Worm (Caenorhabditis elegans) whole organism, L3 larva: Measurements from ENCODE around the gene srbc-50.
"Not testable (repeated sequence)": the region's sequence is repeated elsewhere in the genome, so short reads cannot be mapped to it uniquely, and the experiment has no call there.

Experiments
- R02D3.7 ChIP-seq: fragments of 150-350 bp; optimal IDR thresholded peaks from 2 replicates; lab custom pipeline; 2014; ENCODE audit warnings: missing biosample characterization, missing genetic modification characterization
- ZK546.5 ChIP-seq: sonication (generic microtip); optimal IDR thresholded peaks from 2 replicates; lab custom pipeline; 2017; ENCODE audit warnings: missing biosample characterization, missing genetic modification characterization
- aly-2 ChIP-seq: fragments of 150-350 bp; optimal IDR thresholded peaks from 2 replicates; lab custom pipeline; 2014; ENCODE audit warnings: missing biosample characterization, missing genetic modification characterization
- ama-1 ChIP-seq: fragments of 150-350 bp; optimal IDR thresholded peaks from 2 replicates; lab custom pipeline; 2018
- ceh-16 ChIP-seq: sonication (generic microtip); optimal IDR thresholded peaks from 2 replicates; lab custom pipeline; 2017; ENCODE audit warnings: missing biosample characterization, missing genetic modification characterization
- ceh-28 ChIP-seq: fragments of 150-350 bp; optimal IDR thresholded peaks from 2 replicates; lab custom pipeline; 2014; ENCODE audit warnings: missing biosample characterization, missing genetic modification reagents, missing genetic modification characterization
- ceh-9 ChIP-seq: sonication (generic microtip); optimal IDR thresholded peaks from 2 replicates; lab custom pipeline; 2018; ENCODE audit warnings: missing biosample characterization, missing genetic modification characterization
- daf-12 ChIP-seq: fragments of 150-350 bp; optimal IDR thresholded peaks from 2 replicates; lab custom pipeline; 2014; ENCODE audit warnings: missing biosample characterization, missing genetic modification reagents, missing genetic modification characterization
- egl-27 ChIP-seq: sonication (generic microtip); optimal IDR thresholded peaks from 4 replicates; lab custom pipeline; 2017; ENCODE audit warnings: missing biosample characterization, missing genetic modification reagents, missing genetic modification characterization
- egl-5 ChIP-seq: fragments of 150-350 bp; optimal IDR thresholded peaks from 2 replicates; lab custom pipeline; 2017; ENCODE audit warnings: missing biosample characterization, missing genetic modification reagents, missing genetic modification characterization, inconsistent platforms
- elt-1 ChIP-seq: fragments of 150-350 bp; optimal IDR thresholded peaks from 2 replicates; lab custom pipeline; 2014; ENCODE audit warnings: missing biosample characterization, missing genetic modification characterization
- elt-2 ChIP-seq: sonication (generic microtip); optimal IDR thresholded peaks from 2 replicates; lab custom pipeline; 2016; ENCODE audit warnings: missing genetic modification reagents, mild to moderate bottlenecking, missing genetic modification characterization, missing compliant biosample characterization
- elt-3 ChIP-seq, 3 experiments: fragments of 150-350 bp in 1 of 3; sonication (generic microtip) in 2 of 3; optimal IDR thresholded peaks; 2 replicates in 2 of 3; 4 replicates in 1 of 3; lab custom pipeline; 2014 to 2017; ENCODE audit warnings: missing biosample characterization in 3 of 3, missing genetic modification characterization in 3 of 3
- eor-1 ChIP-seq, 2 experiments: fragments of 150-350 bp; optimal IDR thresholded peaks; 2 replicates each; lab custom pipeline; 2014 to 2018; ENCODE audit warnings: missing biosample characterization in 2 of 2, missing genetic modification characterization in 2 of 2
- fkh-2 ChIP-seq: fragments of 150-350 bp; optimal IDR thresholded peaks from 2 replicates; lab custom pipeline; 2014; ENCODE audit warnings: missing biosample characterization, missing genetic modification reagents, missing genetic modification characterization
- fos-1 ChIP-seq: fragments of 150-350 bp; optimal IDR thresholded peaks from 2 replicates; lab custom pipeline; 2014; ENCODE audit warnings: missing biosample characterization, missing genetic modification characterization
- hmg-11 ChIP-seq: sonication (generic microtip); optimal IDR thresholded peaks from 2 replicates; lab custom pipeline; 2016; ENCODE audit warnings: missing genetic modification characterization, missing compliant biosample characterization
- jun-1 ChIP-seq: fragments of 150-350 bp; optimal IDR thresholded peaks from 2 replicates; lab custom pipeline; 2014; ENCODE audit warnings: missing biosample characterization, missing genetic modification reagents, missing genetic modification characterization
- lin-15B ChIP-seq: fragments of 150-350 bp; optimal IDR thresholded peaks from 2 replicates; lab custom pipeline; 2014; ENCODE audit warnings: missing biosample characterization, missing genetic modification characterization
- lin-39 ChIP-seq: fragments of 150-350 bp; optimal IDR thresholded peaks from 2 replicates; lab custom pipeline; 2018; ENCODE audit warnings: missing biosample characterization, missing genetic modification reagents, missing genetic modification characterization
- mdl-1 ChIP-seq: fragments of 150-350 bp; optimal IDR thresholded peaks from 2 replicates; lab custom pipeline; 2014; ENCODE audit warnings: missing biosample characterization, missing genetic modification characterization
- mml-1 ChIP-seq: fragments of 150-350 bp; sonication (generic microtip); optimal IDR thresholded peaks from 3 replicates; lab custom pipeline; 2014; ENCODE audit warnings: missing biosample characterization, missing genetic modification characterization
- nfya-1 ChIP-seq: sonication (generic microtip); optimal IDR thresholded peaks from 2 replicates; lab custom pipeline; 2017; ENCODE audit warnings: missing genetic modification characterization, mild to moderate bottlenecking, missing compliant biosample characterization, antibody characterized with exemption, moderate library complexity; ENCODE audit not compliant: insufficient read depth
- nhr-12 ChIP-seq: fragments of 150-350 bp; optimal IDR thresholded peaks from 2 replicates; lab custom pipeline; 2014; ENCODE audit warnings: missing biosample characterization, missing genetic modification characterization
- nhr-23 ChIP-seq: fragments of 150-350 bp; optimal IDR thresholded peaks from 2 replicates; lab custom pipeline; 2014; ENCODE audit warnings: missing biosample characterization, missing genetic modification reagents, missing genetic modification characterization
- nhr-237 ChIP-seq: fragments of 150-350 bp; optimal IDR thresholded peaks from 2 replicates; lab custom pipeline; 2014; ENCODE audit warnings: missing biosample characterization, missing genetic modification characterization
- nhr-25 ChIP-seq: sonication (generic microtip); optimal IDR thresholded peaks from 2 replicates; lab custom pipeline; 2017; ENCODE audit warnings: missing biosample characterization, missing genetic modification characterization
- nhr-28 ChIP-seq: fragments of 150-350 bp; optimal IDR thresholded peaks from 2 replicates; lab custom pipeline; 2014; ENCODE audit warnings: missing biosample characterization, missing genetic modification characterization
- nhr-43 ChIP-seq: sonication (generic microtip); optimal IDR thresholded peaks from 2 replicates; lab custom pipeline; 2016; ENCODE audit warnings: mild to moderate bottlenecking, missing genetic modification characterization, missing compliant biosample characterization; ENCODE audit not compliant: poor library complexity, severe bottlenecking
- nhr-67 ChIP-seq: fragments of 150-350 bp; optimal IDR thresholded peaks from 2 replicates; lab custom pipeline; 2014; ENCODE audit warnings: missing biosample characterization, missing genetic modification characterization
- nhr-76 ChIP-seq: fragments of 150-350 bp; sonication (generic microtip); optimal IDR thresholded peaks from 5 replicates; lab custom pipeline; 2014; ENCODE audit warnings: missing biosample characterization, missing genetic modification characterization
- pha-4 ChIP-seq: fragments of 150-350 bp; optimal IDR thresholded peaks from 2 replicates; lab custom pipeline; 2014; ENCODE audit warnings: missing biosample characterization, missing genetic modification reagents, missing genetic modification characterization
- sea-2 ChIP-seq: fragments of 150-350 bp; sonication (generic microtip); optimal IDR thresholded peaks from 4 replicates; lab custom pipeline; 2014; ENCODE audit warnings: missing biosample characterization, missing genetic modification reagents, missing genetic modification characterization
- snpc-4 ChIP-seq: fragments of 150-350 bp; optimal IDR thresholded peaks from 2 replicates; lab custom pipeline; 2014; ENCODE audit warnings: missing biosample characterization, missing genetic modification characterization
- tbx-2 ChIP-seq: sonication (generic microtip); optimal IDR thresholded peaks from 2 replicates; lab custom pipeline; 2016; ENCODE audit warnings: mild to moderate bottlenecking, missing genetic modification characterization, missing compliant biosample characterization
- unc-62 ChIP-seq: fragments of 150-350 bp; sonication (generic microtip); optimal IDR thresholded peaks from 4 replicates; lab custom pipeline; 2014; ENCODE audit warnings: missing biosample characterization, missing genetic modification reagents, missing genetic modification characterization
- ztf-11 ChIP-seq: fragments of 150-350 bp; optimal IDR thresholded peaks from 2 replicates; lab custom pipeline; 2014; ENCODE audit warnings: missing biosample characterization, missing genetic modification characterization

Gene srbc-50

ce11 chrV:15863042-15863441 lies 38.3 kb upstream of the srbc-50 start, which contains the start of gene srh-299:
srh-299 (plus strand) TSS chrV:15863342.
- TF ChIP-seq fkh-2: no peak
- TF ChIP-seq elt-1 (tag; lab: Kevin White, UChicago): no peak
- TF ChIP-seq egl-5 (tag; lab: Kevin White, UChicago): no peak

- no peak for TF ChIP-seq nhr-76 (tag; lab: Kevin White, UChicago)
- no peak for TF ChIP-seq nhr-25
- TF ChIP-seq eor-1 (tag; optimal IDR thresholded peaks at IDR 0.05; lab: Kevin White, UChicago): no peak
- no peak for TF ChIP-seq egl-5 (tag; lab: Kevin White, UChicago)
- TF ChIP-seq ceh-9 (tag; lab: Kevin White, UChicago): no peak
- no peak for TF ChIP-seq mml-1 (tag; lab: Kevin White, UChicago)
- no peak for TF ChIP-seq daf-12 (tag; lab: Kevin White, UChicago)
- TF ChIP-seq ZK546.5: no peak
- no peak for TF ChIP-seq elt-1 (tag; lab: Kevin White, UChicago)
- TF ChIP-seq fos-1: no peak
- no peak for TF ChIP-seq egl-27 (tag; lab: Kevin White, UChicago)
- TF ChIP-seq elt-3 (tag; optimal IDR thresholded peaks at IDR 0.05; lab: Kevin White, UChicago): no peak
- no peak for TF ChIP-seq unc-62 (GFP tag; lab: Kevin White, UChicago)
Observed at ce11 chrV:15862599-15862998, 37.8 kb upstream of the srbc-50 start, which contains the start of gene srz-12. srz-12 (minus strand) TSS chrV:15862699.

- TF ChIP-seq nhr-23: no peak
- no peak for TF ChIP-seq egl-27 (tag; lab: Kevin White, UChicago)
- no peak for TF ChIP-seq jun-1
- TF ChIP-seq ama-1 (lab: Kevin White, UChicago): no peak
- TF ChIP-seq elt-1 (tag; lab: Kevin White, UChicago): no peak
- TF ChIP-seq, all 47 proteins: peak for 0
Observed at ce11 chrV:15858292-15858691, 33.5 kb upstream of the srbc-50 start, which contains the start of gene srh-148. srh-148 (minus strand) TSS chrV:15858392.

- not testable (repeated sequence) for TF ChIP-seq nhr-76 (tag; lab: Kevin White, UChicago); eor-1 (tag; optimal IDR thresholded peaks at IDR 0.05; lab: Kevin White, UChicago); mdl-1
Observed at ce11 chrV:15850276-15850811, 25.6 kb upstream of the srbc-50 start, which contains the start of gene srh-147. srh-147 (minus strand) TSS chrV:15850326.

ce11 chrV:15841095-15841494 lies 16.3 kb upstream of the srbc-50 start, which contains the start of gene srh-149:
srh-149 (minus strand) TSS chrV:15841195.
- TF ChIP-seq R02D3.7 (tag; lab: Kevin White, UChicago) (no peak), nhr-28 (tag; lab: Kevin White, UChicago) (no peak), nhr-12 (tag; lab: Kevin White, UChicago) (no peak), nhr-25 (no peak), elt-2 (tag; lab: Kevin White, UChicago) (no peak), lin-39 (tag; lab: Kevin White, UChicago) (no peak), lin-15B (tag; lab: Kevin White, UChicago) (no peak), unc-62 (GFP tag; lab: Kevin White, UChicago) (no peak), nhr-43 (tag; lab: Kevin White, UChicago) (no peak), snpc-4 (tag; lab: Kevin White, UChicago) (no peak), nfya-1 (tag; lab: Kevin White, UChicago) (no peak), aly-2 (tag; lab: Kevin White, UChicago) (no peak), pha-4 (tag; lab: Kevin White, UChicago) (no peak), elt-3 (tag; optimal IDR thresholded peaks at IDR 0.05; lab: Kevin White, UChicago) (no peak), nhr-67 (tag; lab: Kevin White, UChicago) (no peak), eor-1 (tag; optimal IDR thresholded peaks at IDR 0.05; lab: Kevin White, UChicago) (no peak)
- TF ChIP-seq, all 47 proteins: peak for 0

ce11 chrV:15833622-15834021 lies 8.9 kb upstream of the srbc-50 start, which contains the start of gene srbc-54:
srbc-54 (minus strand) TSS chrV:15833722.
- no peak for TF ChIP-seq ztf-11 (tag; lab: Kevin White, UChicago)
- TF ChIP-seq nhr-12 (tag; lab: Kevin White, UChicago): no peak
- TF ChIP-seq ceh-16 (tag; lab: Kevin White, UChicago): no peak
- TF ChIP-seq lin-39 (tag; lab: Kevin White, UChicago): no peak
- no peak for TF ChIP-seq elt-1 (tag; lab: Kevin White, UChicago)
- no peak for TF ChIP-seq lin-15B (tag; lab: Kevin White, UChicago)
- no peak for TF ChIP-seq ceh-9 (tag; lab: Kevin White, UChicago)
- TF ChIP-seq pha-4 (tag; lab: Kevin White, UChicago): no peak
- no peak for TF ChIP-seq fkh-2
- no peak for TF ChIP-seq nhr-76 (tag; lab: Kevin White, UChicago)
- TF ChIP-seq nhr-237 (tag; lab: Kevin White, UChicago): no peak
- no peak for TF ChIP-seq hmg-11 (tag; lab: Kevin White, UChicago)
- TF ChIP-seq nhr-28 (tag; lab: Kevin White, UChicago): no peak
- TF ChIP-seq egl-5 (tag; lab: Kevin White, UChicago): no peak
- TF ChIP-seq ceh-28 (tag; lab: Kevin White, UChicago): no peak
- no peak for TF ChIP-seq nfya-1 (tag; lab: Kevin White, UChicago)
- no peak for TF ChIP-seq aly-2 (tag; lab: Kevin White, UChicago)
- no peak for TF ChIP-seq tbx-2 (tag; lab: Kevin White, UChicago)
- no peak for TF ChIP-seq sea-2 (GFP tag; lab: Kevin White, UChicago)
